Worm (Caenorhabditis elegans) whole organism, late embryonic: ENCODE data around the gene gars-1.

Source experiments
- C08G9.2 ChIP-seq: sonication (generic microtip); optimal IDR thresholded peaks from 2 replicates; lab custom pipeline; 2016; ENCODE audit warnings: mild to moderate bottlenecking, missing genetic modification characterization, moderate library complexity, missing compliant biosample characterization
- C38D4.7 ChIP-seq: fragments of 200-800 bp; sonication (Bioruptor generic); optimal IDR thresholded peaks from 2 replicates; lab custom pipeline; 2018; ENCODE audit warnings: mild to moderate bottlenecking, missing genetic modification characterization, moderate library complexity, missing compliant biosample characterization
- F13H6.1 ChIP-seq: sonication (generic microtip); optimal IDR thresholded peaks from 2 replicates; lab custom pipeline; 2016; ENCODE audit warnings: missing genetic modification characterization, missing compliant biosample characterization
- K02D7.2 ChIP-seq: sonication (generic microtip); optimal IDR thresholded peaks from 2 replicates; lab custom pipeline; 2017; ENCODE audit warnings: mild to moderate bottlenecking, missing genetic modification characterization, missing compliant biosample characterization
- ceh-18 ChIP-seq: sonication (generic microtip); optimal IDR thresholded peaks from 2 replicates; lab custom pipeline; 2016; ENCODE audit warnings: missing genetic modification characterization, missing compliant biosample characterization
- ceh-2 ChIP-seq: sonication (generic microtip); optimal IDR thresholded peaks from 2 replicates; lab custom pipeline; 2016; ENCODE audit warnings: missing genotype, missing genetic modification characterization, missing compliant biosample characterization
- ceh-24 ChIP-seq: sonication (generic microtip); optimal IDR thresholded peaks from 2 replicates; lab custom pipeline; 2016; ENCODE audit warnings: mild to moderate bottlenecking, missing genetic modification characterization, missing compliant biosample characterization
- ceh-30 ChIP-seq: fragments of 150-350 bp; optimal IDR thresholded peaks from 2 replicates; lab custom pipeline; 2014; ENCODE audit warnings: missing biosample characterization, missing genetic modification characterization
- ceh-31 ChIP-seq: sonication (generic microtip); optimal IDR thresholded peaks from 2 replicates; lab custom pipeline; 2016; ENCODE audit warnings: missing genetic modification characterization, missing compliant biosample characterization
- ceh-48 ChIP-seq: sonication (generic microtip); optimal IDR thresholded peaks from 2 replicates; lab custom pipeline; 2016; ENCODE audit warnings: missing genetic modification characterization, inconsistent platforms, missing compliant biosample characterization
- ceh-9 ChIP-seq: sonication (generic microtip); optimal IDR thresholded peaks from 2 replicates; lab custom pipeline; 2016; ENCODE audit warnings: mild to moderate bottlenecking, missing genetic modification characterization, inconsistent platforms, missing compliant biosample characterization
- che-1 ChIP-seq: sonication (generic microtip); optimal IDR thresholded peaks from 2 replicates; lab custom pipeline; 2016; ENCODE audit warnings: mild to moderate bottlenecking, missing genetic modification characterization, missing compliant biosample characterization
- dmd-4 ChIP-seq: sonication (generic microtip); optimal IDR thresholded peaks from 2 replicates; lab custom pipeline; 2016; ENCODE audit warnings: borderline replicate concordance, missing genetic modification characterization, missing compliant biosample characterization
- elt-4 ChIP-seq: sonication (generic microtip); optimal IDR thresholded peaks from 2 replicates; lab custom pipeline; 2016; ENCODE audit warnings: missing genetic modification characterization, missing compliant biosample characterization
- fax-1 ChIP-seq: sonication (generic microtip); optimal IDR thresholded peaks from 2 replicates; lab custom pipeline; 2016; ENCODE audit warnings: missing genotype, missing genetic modification characterization, missing compliant biosample characterization
- gmeb-2 ChIP-seq: sonication (generic microtip); optimal IDR thresholded peaks from 2 replicates; lab custom pipeline; 2016; ENCODE audit warnings: missing genetic modification characterization, inconsistent platforms, missing compliant biosample characterization
- hlh-15 ChIP-seq: sonication (generic microtip); optimal IDR thresholded peaks from 2 replicates; lab custom pipeline; 2016; ENCODE audit warnings: missing genetic modification characterization, missing compliant biosample characterization
- hlh-30 ChIP-seq: sonication (generic microtip); optimal IDR thresholded peaks from 2 replicates; lab custom pipeline; 2017; ENCODE audit warnings: antibody characterized with exemption, missing genetic modification characterization, missing compliant biosample characterization; ENCODE audit not compliant: insufficient read depth
- hlh-8 ChIP-seq: sonication (generic microtip); optimal IDR thresholded peaks from 2 replicates; lab custom pipeline; 2016; ENCODE audit warnings: missing genotype, missing genetic modification characterization, missing compliant biosample characterization
- lin-11 ChIP-seq: fragments of 200-800 bp; sonication (Bioruptor generic); optimal IDR thresholded peaks from 2 replicates; lab custom pipeline; 2018; ENCODE audit warnings: mild to moderate bottlenecking, missing genetic modification characterization, missing compliant biosample characterization
- nfya-1 ChIP-seq: sonication (generic microtip); optimal IDR thresholded peaks from 2 replicates; lab custom pipeline; 2017; ENCODE audit warnings: missing genetic modification characterization, mild to moderate bottlenecking, missing compliant biosample characterization, antibody characterized with exemption, moderate library complexity
- pat-9 ChIP-seq: fragments of 200-800 bp; sonication (Bioruptor generic); optimal IDR thresholded peaks from 2 replicates; lab custom pipeline; 2018; ENCODE audit warnings: mild to moderate bottlenecking, missing genetic modification characterization, moderate library complexity, missing compliant biosample characterization
- pax-1 ChIP-seq: fragments of 150-350 bp; optimal IDR thresholded peaks from 2 replicates; lab custom pipeline; 2014; ENCODE audit warnings: missing biosample characterization, missing genetic modification characterization
- pros-1 ChIP-seq: fragments of 150-350 bp; optimal IDR thresholded peaks from 2 replicates; lab custom pipeline; 2014; ENCODE audit warnings: missing biosample characterization, missing genetic modification reagents, missing genetic modification characterization
- ref-2 ChIP-seq: sonication (generic microtip); optimal IDR thresholded peaks from 2 replicates; lab custom pipeline; 2016; ENCODE audit warnings: missing genetic modification characterization, missing compliant biosample characterization
- sox-2 ChIP-seq: fragments of 200-800 bp; sonication (Bioruptor generic); IDR thresholded peaks from 2 replicates; pipeline ENCODE4 v1.3.6; 2022; ENCODE audit warnings: missing genetic modification reagents, missing genetic modification characterization, missing compliant biosample characterization
- sox-4 ChIP-seq: sonication (generic microtip); optimal IDR thresholded peaks from 2 replicates; lab custom pipeline; 2017; ENCODE audit warnings: mild to moderate bottlenecking, missing genetic modification characterization, inconsistent platforms, missing compliant biosample characterization
- ttx-3 ChIP-seq: sonication (generic microtip); optimal IDR thresholded peaks from 2 replicates; lab custom pipeline; 2016; ENCODE audit warnings: missing genetic modification reagents, missing genetic modification characterization, missing compliant biosample characterization
- unc-3 ChIP-seq, 2 experiments: fragments of 200-800 bp in 1 of 2; sonication (Bioruptor generic) in 1 of 2; sonication (generic microtip) in 1 of 2; conservative IDR thresholded peaks in 1 of 2; optimal IDR thresholded peaks in 1 of 2; 2 replicates each; pipeline versions ENCODE4 v1.3.6 to Lab custom; 2016 to 2022; ENCODE audit warnings: missing compliant biosample characterization in 2 of 2, missing genetic modification characterization in 2 of 2, missing genetic modification reagents in 1 of 2
- unc-42 ChIP-seq: sonication (generic microtip); optimal IDR thresholded peaks from 2 replicates; lab custom pipeline; 2016; ENCODE audit warnings: missing genotype, missing genetic modification characterization, missing compliant biosample characterization

gars-1 gene

DNA sequence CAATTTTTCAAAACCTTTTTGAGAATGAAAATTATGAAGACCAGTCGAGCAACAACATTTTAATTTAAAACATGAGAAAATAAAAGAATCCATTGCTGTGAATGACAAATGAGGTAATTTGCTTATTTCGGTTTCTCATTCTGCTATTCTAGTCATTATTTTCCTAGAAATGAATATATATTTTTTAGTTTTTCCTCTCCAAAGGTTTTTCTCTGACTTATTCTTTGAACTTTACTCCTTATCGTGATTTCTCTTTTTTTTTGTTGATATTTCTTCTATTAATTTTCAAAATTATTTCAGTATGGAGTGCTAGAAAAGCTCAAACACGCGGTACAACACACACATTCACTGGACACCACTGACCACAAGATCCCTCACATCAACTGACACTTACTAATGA is 22.2 kb upstream of the gars-1 start, which contains the start of gene pup-2:
Gene pup-2, plus strand, starts transcription at position 301 of the 400 bp plus-strand sequence.
- no peak for TF ChIP-seq ceh-48 (tag; lab: Kevin White, UChicago)
- TF ChIP-seq ceh-30 (tag; lab: Kevin White, UChicago), result no peak
- TF ChIP-seq C08G9.2, result no peak

ce11 chrIII:5183372-5183771 is 19.9 kb upstream of the gars-1 start:
- no peak for TF ChIP-seq sox-4 (tag; lab: Kevin White, UChicago)
- TF ChIP-seq pax-1 (tag; lab: Kevin White, UChicago), result no peak
- TF ChIP-seq unc-42, result peak; percentile 33
- TF ChIP-seq hlh-30, result peak; percentile 50
- TF ChIP-seq nfya-1 (tag; lab: Kevin White, UChicago), result no peak
- TF ChIP-seq ttx-3 (tag; lab: Kevin White, UChicago), result no peak
- TF ChIP-seq hlh-8 (tag; lab: Kevin White, UChicago), result peak; percentile 40

DNA sequence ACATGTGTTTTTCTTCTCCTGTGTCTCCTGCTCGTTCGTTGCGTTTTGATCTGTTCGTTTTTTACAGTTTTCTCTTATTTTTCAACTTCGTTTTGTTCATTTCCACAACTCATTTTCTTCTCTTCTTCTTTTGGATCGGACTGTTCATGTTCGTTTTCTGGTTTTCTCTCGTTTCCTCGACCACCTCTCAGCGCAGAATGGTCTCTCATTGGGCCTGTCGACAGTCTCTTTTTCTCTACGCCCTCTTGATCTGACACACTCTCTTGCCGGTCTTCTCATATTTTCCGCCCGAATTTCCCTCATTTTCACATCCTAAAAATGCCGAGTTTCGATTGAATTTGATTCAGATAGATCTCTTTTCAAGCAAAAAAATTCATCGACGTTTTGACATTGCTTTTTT is 18.2 kb upstream of the gars-1 start:
- no peak for TF ChIP-seq ceh-24 (tag; lab: Kevin White, UChicago)
- TF ChIP-seq gmeb-2 (tag; lab: Kevin White, UChicago), result no peak
- TF ChIP-seq ceh-9 (tag; lab: Kevin White, UChicago), result no peak
- TF ChIP-seq che-1 (tag; lab: Kevin White, UChicago), result no peak
- TF ChIP-seq hlh-30, result no peak
- no peak for TF ChIP-seq ceh-30 (tag; lab: Kevin White, UChicago)
- TF ChIP-seq fax-1 (tag; lab: Kevin White, UChicago), result no peak
- TF ChIP-seq pat-9, result no peak
- TF ChIP-seq ttx-3 (tag; lab: Kevin White, UChicago), result no peak
- no peak for TF ChIP-seq hlh-15

DNA sequence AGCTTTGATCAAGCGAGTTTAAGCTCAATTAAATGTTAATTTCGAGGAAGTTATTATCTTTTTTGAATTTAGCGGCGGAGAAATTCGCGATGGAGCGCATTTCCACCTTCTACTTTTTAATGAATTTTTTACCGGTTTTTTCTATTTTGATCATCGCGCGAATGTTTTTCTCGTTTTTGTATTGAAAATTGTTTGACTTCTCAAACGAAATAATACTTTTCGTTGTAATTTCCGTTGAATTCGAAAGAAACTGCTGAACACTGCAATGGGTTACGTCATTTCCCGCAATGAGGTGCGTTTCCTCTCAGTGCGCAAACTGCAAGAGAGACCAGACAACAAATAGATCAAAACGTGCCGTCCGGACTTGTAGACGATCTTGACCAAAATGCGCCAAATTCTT is 17.8 kb upstream of the gars-1 start:
- TF ChIP-seq sox-2 (no peak), C38D4.7 (no peak), ref-2 (no peak), ttx-3 (tag; lab: Kevin White, UChicago) (no peak), hlh-30 (no peak), elt-4 (tag; lab: Kevin White, UChicago) (no peak), che-1 (tag; lab: Kevin White, UChicago) (no peak), unc-3 (GFP tag; conservative IDR thresholded peaks at IDR 0.05; lab: Robert Waterston, UW) (no peak), unc-3 (tag; optimal IDR thresholded peaks at IDR 0.05; lab: Kevin White, UChicago) (no peak), F13H6.1 (tag; lab: Kevin White, UChicago) (no peak)

DNA sequence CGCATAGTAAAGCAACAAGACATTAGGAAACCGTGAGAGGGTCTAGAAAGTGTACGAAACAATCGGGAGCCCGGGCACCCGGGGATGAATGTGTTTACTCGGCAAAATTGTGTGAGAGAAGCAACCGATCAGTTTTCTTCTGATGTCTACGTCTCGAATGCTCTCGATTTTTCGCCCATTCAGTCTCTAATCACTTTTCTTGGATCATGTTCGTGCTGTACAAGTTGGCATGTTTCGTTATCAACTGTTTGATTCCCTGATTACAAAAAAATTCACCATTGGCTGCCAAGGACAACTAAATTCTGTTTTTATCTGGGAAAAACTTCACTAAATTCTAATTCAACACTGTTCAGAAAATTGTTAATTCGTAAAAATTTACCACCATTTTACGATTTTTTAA is 17.2 kb upstream of the gars-1 start:
- TF ChIP-seq pros-1 (tag; lab: Kevin White, UChicago), result no peak

DNA sequence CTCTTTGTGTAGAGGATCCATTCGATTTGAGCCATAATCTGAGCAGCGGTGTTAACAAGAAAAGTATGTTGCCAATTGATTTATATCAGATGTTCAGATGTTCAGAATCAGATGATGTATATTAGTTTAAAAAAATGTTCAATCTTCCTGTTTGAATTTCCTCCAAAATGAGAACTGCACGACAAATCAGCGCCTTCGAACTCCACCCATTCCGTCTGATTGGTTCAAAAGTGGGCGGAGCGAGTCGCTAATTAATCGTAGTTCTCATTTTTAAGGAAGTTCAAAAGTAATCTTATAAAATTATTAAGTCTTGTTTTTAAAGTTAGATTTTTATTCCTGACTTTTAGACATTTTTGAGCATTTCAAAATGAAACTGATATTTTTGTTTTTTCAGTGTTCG is 15.7 kb upstream of the gars-1 start:
- no peak for TF ChIP-seq ceh-18 (tag; lab: Kevin White, UChicago)
- TF ChIP-seq nfya-1 (tag; lab: Kevin White, UChicago), result peak; percentile 54
- no peak for TF ChIP-seq ceh-31 (tag; lab: Kevin White, UChicago)
- TF ChIP-seq ceh-30 (tag; lab: Kevin White, UChicago), result no peak
- TF ChIP-seq, all 69 proteins: peak for 1

DNA sequence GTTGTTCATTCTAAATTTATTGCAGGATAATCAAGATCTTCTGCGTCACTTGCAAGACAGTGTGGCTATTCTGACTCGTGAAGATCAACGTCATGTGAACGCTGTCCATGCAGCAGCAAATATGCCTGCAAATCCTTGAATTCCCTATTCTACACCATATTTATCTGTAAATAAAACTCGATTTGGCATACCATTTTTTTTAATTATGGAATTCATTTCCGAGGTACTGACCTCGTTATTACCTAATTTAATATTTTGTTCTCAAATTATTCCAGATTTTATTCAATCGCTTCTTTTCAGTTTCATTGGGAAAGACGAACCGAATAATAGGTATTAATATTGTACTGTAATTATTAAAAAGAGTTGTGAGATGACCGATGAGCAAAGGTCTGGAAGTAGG is 10.2 kb upstream of the gars-1 start, which contains the start of gene cid-1:
Gene cid-1, plus strand, starts transcription at position 301 of the 400 bp plus-strand sequence.
- TF ChIP-seq K02D7.2 (tag; lab: Kevin White, UChicago) (no peak), ref-2 (no peak), unc-42 (no peak), C08G9.2 (no peak), ceh-2 (no peak), sox-2 (no peak), sox-4 (tag; lab: Kevin White, UChicago) (no peak), dmd-4 (tag; lab: Kevin White, UChicago) (no peak), che-1 (tag; lab: Kevin White, UChicago) (no peak), gmeb-2 (tag; lab: Kevin White, UChicago) (no peak), lin-11 (tag; lab: Kevin White, UChicago) (no peak), pat-9 (no peak), hlh-15 (no peak)
